Fruit fly (Drosophila melanogaster) whole organism, prepupa: Measurements from ENCODE around the gene CG42507.

Experiments
- Blimp-1 ChIP-seq: fragments of 200-800 bp; sonication (Bioruptor generic); optimal IDR thresholded peaks from 3 replicates; lab custom pipeline; 2017; ENCODE audit warnings: missing biosample characterization, missing genetic modification characterization, mild to moderate bottlenecking, moderate library complexity, missing genetic modification reagents
- CG10631 ChIP-seq: fragments of 200-800 bp; sonication (Bioruptor generic); optimal IDR thresholded peaks from 2 replicates; lab custom pipeline; 2016; ENCODE audit warnings: missing biosample characterization, missing genetic modification characterization
- CG10669 ChIP-seq: fragments of 200-800 bp; sonication (Bioruptor generic); optimal IDR thresholded peaks from 3 replicates; lab custom pipeline; 2018; ENCODE audit warnings: missing biosample characterization, mild to moderate bottlenecking, missing genetic modification characterization, moderate library complexity
- CG11294 ChIP-seq: fragments of 200-800 bp; sonication (Bioruptor generic); IDR thresholded peaks from 2 replicates; pipeline ENCODE4 v1.3.6; 2022; ENCODE audit warnings: missing biosample characterization, missing genetic modification characterization
- CG11902 ChIP-seq: fragments of 200-800 bp; sonication (Bioruptor generic); optimal IDR thresholded peaks from 3 replicates; lab custom pipeline; 2016; ENCODE audit warnings: missing biosample characterization, missing genetic modification characterization
- CG15336 ChIP-seq: fragments of 200-800 bp; sonication (Bioruptor generic); IDR thresholded peaks from 2 replicates; pipeline ENCODE4 v1.3.6; 2022; ENCODE audit warnings: missing biosample characterization, missing genetic modification characterization
- CG1621 ChIP-seq: fragments of 200-800 bp; sonication (Bioruptor generic); optimal IDR thresholded peaks from 3 replicates; lab custom pipeline; 2018; ENCODE audit warnings: missing biosample characterization, mild to moderate bottlenecking, missing genetic modification characterization
- CG16779 ChIP-seq: fragments of 200-800 bp; sonication (Bioruptor generic); optimal IDR thresholded peaks from 3 replicates; lab custom pipeline; 2017; ENCODE audit warnings: missing biosample characterization, mild to moderate bottlenecking, missing genetic modification characterization
- CG3032 ChIP-seq: fragments of 200-800 bp; optimal IDR thresholded peaks from 2 replicates; lab custom pipeline; 2019; ENCODE audit warnings: missing biosample characterization, mild to moderate bottlenecking, missing genetic modification characterization, moderate library complexity
- CG31627 ChIP-seq: fragments of 200-800 bp; sonication (Bioruptor generic); optimal IDR thresholded peaks from 3 replicates; lab custom pipeline; 2016; ENCODE audit warnings: missing biosample characterization, missing genetic modification characterization
- CG32006 ChIP-seq: fragments of 200-800 bp; sonication (Bioruptor generic); optimal IDR thresholded peaks from 3 replicates; lab custom pipeline; 2017; ENCODE audit warnings: missing biosample characterization, mild to moderate bottlenecking, missing genetic modification characterization
- CG3919 ChIP-seq: fragments of 200-800 bp; sonication (Bioruptor generic); optimal IDR thresholded peaks from 3 replicates; lab custom pipeline; 2016; ENCODE audit warnings: missing biosample characterization, missing genetic modification characterization
- CG4318 ChIP-seq: fragments of 200-800 bp; sonication (Bioruptor generic); optimal IDR thresholded peaks from 3 replicates; lab custom pipeline; 2017; ENCODE audit warnings: missing biosample characterization, mild to moderate bottlenecking, missing genetic modification characterization
- CG6276 ChIP-seq: fragments of 200-800 bp; sonication (Bioruptor generic); optimal IDR thresholded peaks from 2 replicates; lab custom pipeline; 2017; ENCODE audit warnings: missing biosample characterization, mild to moderate bottlenecking, missing genetic modification characterization
- CG6792 ChIP-seq: fragments of 200-800 bp; sonication (Bioruptor generic); optimal IDR thresholded peaks from 3 replicates; lab custom pipeline; 2016; ENCODE audit warnings: missing biosample characterization, missing genetic modification characterization
- CG6808 ChIP-seq: fragments of 200-800 bp; sonication (Bioruptor generic); optimal IDR thresholded peaks from 3 replicates; lab custom pipeline; 2017; ENCODE audit warnings: missing biosample characterization, missing genetic modification characterization, mild to moderate bottlenecking, moderate library complexity, missing genetic modification reagents
- CG6854 ChIP-seq: fragments of 200-800 bp; sonication (Bioruptor generic); optimal IDR thresholded peaks from 2 replicates; lab custom pipeline; 2017; ENCODE audit warnings: missing biosample characterization, mild to moderate bottlenecking, missing genetic modification characterization
- CG7368 ChIP-seq: fragments of 200-800 bp; sonication (Bioruptor generic); optimal IDR thresholded peaks from 3 replicates; lab custom pipeline; 2016; ENCODE audit warnings: missing biosample characterization, missing genetic modification characterization
- CG8119 ChIP-seq: fragments of 200-800 bp; sonication (Bioruptor generic); IDR thresholded peaks from 3 replicates; pipeline ENCODE4 v1.3.6; 2022; ENCODE audit warnings: missing biosample characterization, missing genetic modification characterization
- CG8319 ChIP-seq: fragments of 200-800 bp; sonication (Bioruptor generic); optimal IDR thresholded peaks from 3 replicates; lab custom pipeline; 2016; ENCODE audit warnings: missing biosample characterization, missing genetic modification characterization
- CG8632 ChIP-seq: fragments of 200-800 bp; sonication (Bioruptor generic); optimal IDR thresholded peaks from 3 replicates; lab custom pipeline; 2016; ENCODE audit warnings: missing biosample characterization, missing genetic modification characterization
- CG9139 ChIP-seq: fragments of 200-800 bp; sonication (Bioruptor generic); optimal IDR thresholded peaks from 3 replicates; lab custom pipeline; 2017; ENCODE audit warnings: missing biosample characterization, mild to moderate bottlenecking, missing genetic modification characterization
- Eip75B ChIP-seq: fragments of 200-800 bp; sonication (Bioruptor generic); optimal IDR thresholded peaks from 3 replicates; lab custom pipeline; 2016; ENCODE audit warnings: missing biosample characterization, missing genetic modification characterization
- Eip78C ChIP-seq: fragments of 200-800 bp; sonication (Bioruptor generic); peaks from one replicate; lab custom pipeline; 2016; ENCODE audit warnings: missing biosample characterization, missing genetic modification characterization
- Ets21C ChIP-seq: fragments of 200-800 bp; sonication (Bioruptor generic); optimal IDR thresholded peaks from 3 replicates; lab custom pipeline; 2016; ENCODE audit warnings: missing biosample characterization, missing genetic modification characterization
- Ets96B ChIP-seq: fragments of 200-800 bp; optimal IDR thresholded peaks from 2 replicates; lab custom pipeline; 2019; ENCODE audit warnings: missing biosample characterization, mild to moderate bottlenecking, missing genetic modification characterization, moderate library complexity
- Gug ChIP-seq: fragments of 200-800 bp; sonication (Bioruptor generic); IDR thresholded peaks from 2 replicates; pipeline ENCODE4 v1.3.6; 2022; ENCODE audit warnings: missing biosample characterization, missing genetic modification characterization
- Hr38 ChIP-seq: sonication (Bioruptor generic); optimal IDR thresholded peaks from 2 replicates; lab custom pipeline; 2016; ENCODE audit warnings: missing biosample characterization, missing genetic modification characterization
- Hr39 ChIP-seq: fragments of 200-800 bp; sonication (Bioruptor generic); optimal IDR thresholded peaks from 2 replicates; lab custom pipeline; 2016; ENCODE audit warnings: missing biosample characterization, missing genetic modification characterization
- Hr4 ChIP-seq: fragments of 200-800 bp; sonication (Bioruptor generic); optimal IDR thresholded peaks from 3 replicates; lab custom pipeline; 2016; ENCODE audit warnings: missing biosample characterization, missing genetic modification characterization
- Lpt ChIP-seq: fragments of 200-800 bp; sonication (Bioruptor generic); optimal IDR thresholded peaks from 3 replicates; lab custom pipeline; 2016; ENCODE audit warnings: missing biosample characterization, missing genetic modification characterization
- Met ChIP-seq: fragments of 200-800 bp; sonication (Bioruptor generic); optimal IDR thresholded peaks from 3 replicates; lab custom pipeline; 2016; ENCODE audit warnings: missing biosample characterization, missing genetic modification characterization
- Smox ChIP-seq: fragments of 200-800 bp; sonication (Bioruptor generic); optimal IDR thresholded peaks from 3 replicates; lab custom pipeline; 2016; ENCODE audit warnings: missing biosample characterization, missing genetic modification characterization
- Sox102F ChIP-seq: fragments of 200-800 bp; sonication (Bioruptor generic); optimal IDR thresholded peaks from 2 replicates; lab custom pipeline; 2016; ENCODE audit warnings: missing biosample characterization, mild to moderate bottlenecking, missing genetic modification characterization
- Sox14 ChIP-seq: fragments of 200-800 bp; sonication (Bioruptor generic); optimal IDR thresholded peaks from 3 replicates; lab custom pipeline; 2016; ENCODE audit warnings: missing biosample characterization, missing genetic modification characterization
- Sox15 ChIP-seq: fragments of 200-800 bp; sonication (Bioruptor generic); optimal IDR thresholded peaks from 3 replicates; lab custom pipeline; 2016; ENCODE audit warnings: missing biosample characterization, missing genetic modification characterization
- acj6 ChIP-seq: fragments of 200-800 bp; sonication (Bioruptor generic); optimal IDR thresholded peaks from 3 replicates; lab custom pipeline; 2016; ENCODE audit warnings: missing biosample characterization, missing genetic modification characterization
- dac ChIP-seq: fragments of 200-800 bp; sonication (Bioruptor generic); optimal IDR thresholded peaks from 2 replicates; lab custom pipeline; 2017; ENCODE audit warnings: missing biosample characterization, mild to moderate bottlenecking, missing genetic modification characterization
- eg ChIP-seq: fragments of 200-800 bp; sonication (Bioruptor generic); IDR thresholded peaks from 3 replicates; pipeline ENCODE4 v1.3.6; 2022; ENCODE audit warnings: missing biosample characterization, missing genetic modification characterization
- esn ChIP-seq: fragments of 200-800 bp; sonication (Bioruptor generic); optimal IDR thresholded peaks from 2 replicates; lab custom pipeline; 2016; ENCODE audit warnings: missing biosample characterization, mild to moderate bottlenecking, missing genetic modification characterization, moderate library complexity
- fd59A ChIP-seq: fragments of 200-800 bp; sonication (Bioruptor generic); optimal IDR thresholded peaks from 2 replicates; lab custom pipeline; 2017; ENCODE audit warnings: missing biosample characterization, mild to moderate bottlenecking, missing genetic modification characterization, missing genetic modification reagents
- fd85E ChIP-seq: fragments of 200-800 bp; sonication (Bioruptor generic); optimal IDR thresholded peaks from 3 replicates; lab custom pipeline; 2016; ENCODE audit warnings: missing biosample characterization, missing genetic modification characterization
- fkh ChIP-seq: fragments of 200-800 bp; sonication (Bioruptor generic); optimal IDR thresholded peaks from 3 replicates; lab custom pipeline; 2017; ENCODE audit warnings: missing biosample characterization, mild to moderate bottlenecking, missing genetic modification characterization, moderate library complexity
- lz ChIP-seq: fragments of 200-800 bp; sonication (Bioruptor generic); optimal IDR thresholded peaks from 3 replicates; lab custom pipeline; 2016; ENCODE audit warnings: missing biosample characterization, missing genetic modification characterization
- net ChIP-seq: fragments of 200-800 bp; sonication (Bioruptor generic); optimal IDR thresholded peaks from 3 replicates; lab custom pipeline; 2016; ENCODE audit warnings: missing biosample characterization, missing genetic modification characterization
- pdm3 ChIP-seq: fragments of 200-800 bp; sonication (Bioruptor generic); optimal IDR thresholded peaks from 3 replicates; lab custom pipeline; 2016; ENCODE audit warnings: missing biosample characterization, missing genetic modification characterization
- salr ChIP-seq, 2 experiments: fragments of 200-800 bp; sonication (Bioruptor generic); optimal IDR thresholded peaks; 3 replicates each; lab custom pipeline; 2016 to 2018; ENCODE audit warnings: missing biosample characterization in 2 of 2, missing genetic modification characterization in 2 of 2, mild to moderate bottlenecking in 1 of 2
- spab ChIP-seq: fragments of 200-800 bp; sonication (Bioruptor generic); optimal IDR thresholded peaks from 2 replicates; lab custom pipeline; 2017; ENCODE audit warnings: missing biosample characterization, mild to moderate bottlenecking, missing genetic modification characterization, missing genetic modification reagents
- ss ChIP-seq, 2 experiments: fragments of 200-800 bp; sonication (Bioruptor generic); optimal IDR thresholded peaks; 2 replicates in 1 of 2; 3 replicates in 1 of 2; lab custom pipeline; 2017 to 2018; ENCODE audit warnings: mild to moderate bottlenecking in 2 of 2, missing biosample characterization in 2 of 2, missing genetic modification characterization in 2 of 2, moderate library complexity in 1 of 2
- svp ChIP-seq: fragments of 200-800 bp; sonication (Bioruptor generic); peaks from one replicate; lab custom pipeline; 2016; ENCODE audit warnings: missing biosample characterization, missing genetic modification characterization
- vri ChIP-seq: fragments of 200-800 bp; sonication (Bioruptor generic); optimal IDR thresholded peaks from 3 replicates; lab custom pipeline; 2016; ENCODE audit warnings: missing biosample characterization, mild to moderate bottlenecking, missing genetic modification characterization

Gene CG42507

DNA sequence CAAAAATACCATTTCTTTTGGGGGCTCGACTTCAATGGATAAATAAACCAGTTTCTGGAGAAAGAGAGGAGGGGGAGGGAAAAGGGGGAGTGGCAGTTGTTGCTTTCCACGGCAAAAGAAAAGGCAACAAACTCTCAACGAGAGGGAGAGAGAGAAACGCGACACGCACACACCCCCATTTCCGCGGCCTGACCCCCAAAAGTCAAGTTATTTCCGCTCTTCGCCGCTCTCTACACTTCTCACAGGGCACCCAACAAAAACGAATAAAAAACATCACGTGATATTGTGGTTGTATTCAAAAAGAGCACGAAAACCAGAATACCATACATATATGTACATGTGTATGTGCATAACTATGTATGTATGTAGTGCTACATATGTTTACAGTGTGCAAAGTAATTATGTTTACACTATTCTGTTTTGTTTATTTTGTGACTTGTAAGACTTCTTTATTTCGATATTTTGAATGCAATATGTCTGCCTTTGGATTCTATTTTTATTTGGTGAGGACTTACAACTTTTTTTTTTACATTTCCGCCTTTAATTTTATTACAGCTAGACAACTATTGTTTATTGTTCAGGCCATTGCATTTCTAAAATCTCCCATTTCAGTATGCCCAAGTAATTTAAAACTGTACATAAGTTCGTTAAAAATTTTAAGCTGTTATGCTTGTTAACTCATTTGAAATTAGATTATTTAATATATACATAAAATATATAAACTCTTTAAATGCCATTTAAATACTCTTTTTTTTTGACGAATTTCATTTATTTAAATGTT is 23.5 kb upstream of the CG42507 start:
- peak; percentile 56 for TF ChIP-seq pdm3 (GFP tag; lab: Kevin White, UChicago)
- peak; percentile 66 for TF ChIP-seq CG10631
- peak; percentile 52 for TF ChIP-seq CG6276
- peak; percentile 55 for TF ChIP-seq CG8119
- TF ChIP-seq Eip78C (GFP tag; lab: Kevin White, UChicago) = peak; percentile 87
- TF ChIP-seq ss (GFP tag; optimal IDR thresholded peaks at IDR 0.05; lab: Kevin White, UChicago) = peak; percentile 89 to 96
- TF ChIP-seq Ets96B (tag; lab: Kevin White, UChicago) = peak; percentile 5
- TF ChIP-seq net (GFP tag; lab: Kevin White, UChicago) = peak; percentile 56
- peak; percentile 80 for TF ChIP-seq esn (GFP tag; lab: Kevin White, UChicago)
- peak; percentile 38 for TF ChIP-seq Sox102F (GFP tag; lab: Kevin White, UChicago)
- TF ChIP-seq CG3032 (tag; lab: Kevin White, UChicago) = peak; percentile 39
- TF ChIP-seq salr (GFP tag; optimal IDR thresholded peaks at IDR 0.05; lab: Kevin White, UChicago) = peak; percentile 51 to 70
- peak; percentile 67 for TF ChIP-seq CG3919 (GFP tag; lab: Kevin White, UChicago)
- peak; percentile 75 for TF ChIP-seq CG8632
- peak; percentile 54 for TF ChIP-seq Sox14 (GFP tag; lab: Kevin White, UChicago)
- TF ChIP-seq lz = peak; percentile 52
- TF ChIP-seq CG4318 = peak; percentile 13
- TF ChIP-seq acj6 (GFP tag; lab: Kevin White, UChicago) = peak; percentile 63
- TF ChIP-seq fkh (GFP tag; lab: Kevin White, UChicago) = peak; percentile 88
- TF ChIP-seq CG9139 = peak; percentile 84
- peak; percentile 46 for TF ChIP-seq vri (GFP tag; lab: Kevin White, UChicago)
- TF ChIP-seq Gug (GFP tag; lab: Robert Waterston, UW) = no peak
- peak; percentile 53 for TF ChIP-seq CG11902 (GFP tag; lab: Kevin White, UChicago)
- peak; percentile 57 for TF ChIP-seq CG31627 (GFP tag; lab: Kevin White, UChicago)
- peak; percentile 56 for TF ChIP-seq Hr39
- TF ChIP-seq CG6792 (GFP tag; lab: Kevin White, UChicago) = peak; percentile 65
- no peak for TF ChIP-seq CG11294 (GFP tag; lab: Robert Waterston, UW)
- TF ChIP-seq CG6854 (GFP tag; lab: Kevin White, UChicago) = peak; percentile 89
- peak; percentile 61 for TF ChIP-seq Met (GFP tag; lab: Kevin White, UChicago)
- peak; percentile 82 for TF ChIP-seq Lpt (GFP tag; lab: Kevin White, UChicago)
- TF ChIP-seq Hr4 = peak; percentile 68
- TF ChIP-seq Hr38 (GFP tag; lab: Kevin White, UChicago) = no peak
- peak; percentile 68 for TF ChIP-seq eg (GFP tag; lab: Robert Waterston, UW)
- peak; percentile 40 for TF ChIP-seq spab (GFP tag; lab: Kevin White, UChicago)
- TF ChIP-seq svp (GFP tag; lab: Kevin White, UChicago) = peak; percentile 89
- TF ChIP-seq CG8319 (GFP tag; lab: Kevin White, UChicago) = peak; percentile 55
- TF ChIP-seq Ets21C (GFP tag; lab: Kevin White, UChicago) = peak; percentile 33
- no peak for TF ChIP-seq Smox
- TF ChIP-seq CG7368 (GFP tag; lab: Kevin White, UChicago) = no peak
- peak; percentile 59 for TF ChIP-seq CG16779 (tag; lab: Kevin White, UChicago)
- TF ChIP-seq dac = no peak
- peak; percentile 43 for TF ChIP-seq CG10669
- TF ChIP-seq fd85E (GFP tag; lab: Kevin White, UChicago) = peak; percentile 19
- TF ChIP-seq Blimp-1 (GFP tag; lab: Kevin White, UChicago) = peak; percentile 30
- TF ChIP-seq CG6808 (GFP tag; lab: Kevin White, UChicago) = peak; percentile 78
- TF ChIP-seq fd59A (GFP tag; lab: Kevin White, UChicago) = no peak
- peak; percentile 62 for TF ChIP-seq Eip75B (GFP tag; lab: Kevin White, UChicago)
- TF ChIP-seq CG1621 = peak; percentile 43
- peak; percentile 82 for TF ChIP-seq CG32006 (GFP tag; lab: Kevin White, UChicago)
- peak; percentile 51 for TF ChIP-seq CG15336 (GFP tag; lab: Robert Waterston, UW)
- peak; percentile 53 for TF ChIP-seq Sox15 (GFP tag; lab: Kevin White, UChicago)
